Worm (Caenorhabditis elegans) whole organism, midembryonic: ENCODE data around the gene F01D5.3.

Experiments
- T22C8.4 ChIP-seq: fragments of 200-800 bp; sonication (Bioruptor generic); IDR thresholded peaks from 2 replicates; pipeline ENCODE4 v1.3.6; 2022; ENCODE audit warnings: missing genetic modification characterization, missing compliant biosample characterization
- flt-1 ChIP-seq: fragments of 200-800 bp; sonication (Bioruptor generic); IDR thresholded peaks from 2 replicates; pipeline ENCODE4 v1.3.6; 2022; ENCODE audit warnings: missing genetic modification characterization, missing compliant biosample characterization
- klf-2 ChIP-seq: fragments of 200-800 bp; sonication (Bioruptor generic); conservative IDR thresholded peaks from 2 replicates; pipeline ENCODE4 v1.3.6; 2022; ENCODE audit warnings: missing genetic modification reagents, missing genetic modification characterization, missing compliant biosample characterization
- med-1 ChIP-seq: sonication (generic microtip); optimal IDR thresholded peaks from 2 replicates; lab custom pipeline; 2017; ENCODE audit warnings: missing genetic modification characterization, mild to moderate bottlenecking, missing compliant biosample characterization, antibody characterized with exemption, missing genetic modification reagents; ENCODE audit not compliant: insufficient read depth
- ref-1 ChIP-seq: fragments of 200-800 bp; sonication (Bioruptor generic); conservative IDR thresholded peaks from 2 replicates; pipeline ENCODE4 v1.3.6; 2022; ENCODE audit warnings: missing genetic modification reagents, missing genetic modification characterization, missing compliant biosample characterization
- ztf-23 ChIP-seq: fragments of 200-800 bp; sonication (Bioruptor generic); IDR thresholded peaks from 2 replicates; pipeline ENCODE4 v1.3.6; 2022; ENCODE audit warnings: missing genetic modification reagents, missing genetic modification characterization, missing compliant biosample characterization
- ztf-29 ChIP-seq: fragments of 200-800 bp; sonication (Bioruptor generic); IDR thresholded peaks from 2 replicates; pipeline ENCODE4 v1.3.6; 2022; ENCODE audit warnings: missing genetic modification reagents, missing genetic modification characterization, missing compliant biosample characterization

DNA sequence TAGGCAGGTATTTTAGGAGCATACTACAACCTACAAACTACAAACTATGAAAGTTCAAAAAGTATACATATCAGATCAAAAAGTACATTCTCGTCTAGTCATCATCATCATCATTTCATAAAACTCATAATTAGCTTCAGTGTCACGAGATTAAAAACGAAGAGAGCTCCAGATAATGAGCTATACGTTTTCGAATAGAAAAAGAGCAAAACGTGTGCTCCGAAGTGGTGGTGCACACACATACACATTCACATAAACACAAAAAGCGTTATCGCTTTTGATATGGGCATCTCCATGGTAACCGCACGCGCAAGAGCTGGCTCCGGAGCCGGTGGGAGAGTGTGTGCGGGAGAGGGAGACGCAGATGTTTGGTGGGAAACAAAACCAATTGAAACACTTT lies 35.6 kb downstream of the F01D5.3 start:
- TF ChIP-seq med-1: no peak
- no peak for TF ChIP-seq T22C8.4 (GFP tag; lab: Robert Waterston, UW)
- no peak for TF ChIP-seq flt-1
- no peak for TF ChIP-seq klf-2
- no peak for TF ChIP-seq ztf-23 (GFP tag; lab: Robert Waterston, UW)
- TF ChIP-seq ztf-29: no peak
- TF ChIP-seq ref-1 (GFP tag; lab: Robert Waterston, UW): no peak
